Worm (Caenorhabditis elegans) whole organism, young adult: ENCODE measurements around the gene bli-6.
"Not testable (repeated sequence)": the region's sequence is repeated elsewhere in the genome, so short reads cannot be mapped to it uniquely, and the experiment has no call there.

Source experiments
- B0035.1 ChIP-seq: sonication (generic microtip); optimal IDR thresholded peaks from 2 replicates; lab custom pipeline; 2016; ENCODE audit warnings: missing genetic modification characterization, mild to moderate bottlenecking, missing compliant biosample characterization, missing genotype, missing genetic modification reagents
- B0336.3 ChIP-seq: fragments of 200-800 bp; sonication (Bioruptor generic); IDR thresholded peaks from 2 replicates; pipeline ENCODE4 v1.3.6; 2022; ENCODE audit warnings: missing genetic modification characterization, missing compliant biosample characterization
- F33H1.4 ChIP-seq: fragments of 200-800 bp; sonication (Bioruptor generic); IDR thresholded peaks from 2 replicates; pipeline ENCODE4 v1.3.6; 2022; ENCODE audit warnings: missing genetic modification reagents, missing genetic modification characterization, missing compliant biosample characterization
- F52B5.7 ChIP-seq: sonication (generic microtip); optimal IDR thresholded peaks from 2 replicates; lab custom pipeline; 2016; ENCODE audit warnings: mild to moderate bottlenecking, missing genetic modification characterization, missing compliant biosample characterization
- F55B11.4 ChIP-seq: sonication (generic microtip); optimal IDR thresholded peaks from 2 replicates; lab custom pipeline; 2016; ENCODE audit warnings: missing compliant biosample characterization, missing genetic modification characterization, borderline replicate concordance; ENCODE audit not compliant: insufficient read depth
- T26A5.8 ChIP-seq: sonication (generic microtip); optimal IDR thresholded peaks from 2 replicates; lab custom pipeline; 2016; ENCODE audit warnings: missing genetic modification characterization, missing compliant biosample characterization
- Y53F4B.3 ChIP-seq: fragments of 200-800 bp; sonication (Bioruptor generic); IDR thresholded peaks from 2 replicates; pipeline ENCODE4 v1.3.6; 2022; ENCODE audit warnings: missing genetic modification reagents, missing genetic modification characterization, missing compliant biosample characterization
- Y67H2A.10 ChIP-seq: fragments of 200-800 bp; sonication (Bioruptor generic); conservative IDR thresholded peaks from 2 replicates; pipeline ENCODE4 v1.3.6; 2022; ENCODE audit warnings: missing genetic modification reagents, missing genetic modification characterization, missing compliant biosample characterization
- Y95B8A.8 ChIP-seq: fragments of 200-800 bp; sonication (Bioruptor generic); IDR thresholded peaks from 2 replicates; pipeline ENCODE4 v1.3.6; 2022; ENCODE audit warnings: missing genetic modification reagents, missing genetic modification characterization, missing compliant biosample characterization
- atf-7 ChIP-seq: sonication (generic microtip); optimal IDR thresholded peaks from 2 replicates; lab custom pipeline; 2017; ENCODE audit warnings: mild to moderate bottlenecking, missing genetic modification characterization, missing compliant biosample characterization
- attf-3 ChIP-seq: fragments of 200-800 bp; sonication (Bioruptor generic); conservative IDR thresholded peaks from 2 replicates; pipeline ENCODE4 v1.3.6; 2022; ENCODE audit warnings: missing genetic modification reagents, missing genetic modification characterization, missing compliant biosample characterization
- ceh-100 ChIP-seq: fragments of 200-800 bp; sonication (Bioruptor generic); IDR thresholded peaks from 2 replicates; pipeline ENCODE4 v1.3.6; 2022; ENCODE audit warnings: missing genetic modification reagents, missing genetic modification characterization, missing compliant biosample characterization
- dpl-1 ChIP-seq: fragments of 150-350 bp; optimal IDR thresholded peaks from 2 replicates; lab custom pipeline; 2014; ENCODE audit warnings: missing biosample characterization, missing genetic modification reagents, missing genetic modification characterization
- efl-1 ChIP-seq: fragments of 150-350 bp; optimal IDR thresholded peaks from 2 replicates; lab custom pipeline; 2014; ENCODE audit warnings: missing biosample characterization, missing genetic modification reagents, missing genetic modification characterization
- egrh-3 ChIP-seq: fragments of 200-800 bp; sonication (Bioruptor generic); IDR thresholded peaks from 2 replicates; pipeline ENCODE4 v1.3.6; 2022; ENCODE audit warnings: missing genetic modification reagents, missing genetic modification characterization, missing compliant biosample characterization
- fkh-3 ChIP-seq: sonication (generic microtip); optimal IDR thresholded peaks from 2 replicates; lab custom pipeline; 2016; ENCODE audit warnings: mild to moderate bottlenecking, missing genetic modification characterization, missing compliant biosample characterization
- him-1 ChIP-seq: sonication (generic microtip); optimal IDR thresholded peaks from 2 replicates; lab custom pipeline; 2016; ENCODE audit warnings: missing genotype, missing genetic modification reagents, missing genetic modification characterization, missing compliant biosample characterization
- hlh-12 ChIP-seq: sonication (generic microtip); optimal IDR thresholded peaks from 2 replicates; lab custom pipeline; 2016; ENCODE audit warnings: missing genetic modification characterization, missing compliant biosample characterization
- lin-26 ChIP-seq: fragments of 200-800 bp; sonication (Bioruptor generic); IDR thresholded peaks from 2 replicates; pipeline ENCODE4 v1.3.6; 2022; ENCODE audit warnings: missing genetic modification reagents, missing genetic modification characterization, missing compliant biosample characterization
- lsl-1 ChIP-seq: fragments of 200-800 bp; sonication (Bioruptor generic); optimal IDR thresholded peaks from 2 replicates; lab custom pipeline; 2018; ENCODE audit warnings: mild to moderate bottlenecking, missing genetic modification characterization, moderate library complexity, missing compliant biosample characterization
- madf-10 ChIP-seq: sonication (generic microtip); optimal IDR thresholded peaks from 2 replicates; lab custom pipeline; 2016; ENCODE audit warnings: mild to moderate bottlenecking, missing genetic modification characterization, missing compliant biosample characterization
- madf-6 ChIP-seq: fragments of 200-800 bp; sonication (Bioruptor generic); IDR thresholded peaks from 2 replicates; pipeline ENCODE4 v1.3.6; 2022; ENCODE audit warnings: missing genetic modification reagents, missing genetic modification characterization, missing compliant biosample characterization
- madf-8 ChIP-seq: fragments of 200-800 bp; sonication (Bioruptor generic); conservative IDR thresholded peaks from 2 replicates; pipeline ENCODE4 v1.3.6; 2022; ENCODE audit warnings: missing genetic modification reagents, missing genetic modification characterization, missing compliant biosample characterization
- mes-4 ChIP-seq: sonication (generic microtip); optimal IDR thresholded peaks from 2 replicates; lab custom pipeline; 2016; ENCODE audit warnings: missing genotype, missing genetic modification characterization, missing compliant biosample characterization
- nfya-2 ChIP-seq: fragments of 200-800 bp; sonication (Bioruptor generic); IDR thresholded peaks from 2 replicates; pipeline ENCODE4 v1.3.6; 2022; ENCODE audit warnings: missing genetic modification reagents, missing genetic modification characterization, missing compliant biosample characterization
- nhr-120 ChIP-seq: fragments of 200-800 bp; sonication (Bioruptor generic); IDR thresholded peaks from 2 replicates; pipeline ENCODE4 v1.3.6; 2022; ENCODE audit warnings: missing genetic modification characterization, missing compliant biosample characterization
- pha-4 ChIP-seq: fragments of 150-350 bp; sonication (generic microtip); optimal IDR thresholded peaks from 2 replicates; lab custom pipeline; 2014; ENCODE audit warnings: missing biosample characterization, missing genetic modification reagents, missing genetic modification characterization
- repo-1 ChIP-seq: sonication (generic microtip); optimal IDR thresholded peaks from 2 replicates; lab custom pipeline; 2017; ENCODE audit warnings: mild to moderate bottlenecking, missing genetic modification characterization, missing compliant biosample characterization
- snpc-3.4 ChIP-seq: sonication (generic microtip); optimal IDR thresholded peaks from 2 replicates; lab custom pipeline; 2017; ENCODE audit warnings: missing genetic modification characterization, mild to moderate bottlenecking, missing compliant biosample characterization, antibody characterized with exemption, moderate library complexity, missing genotype, missing genetic modification reagents
- snpc-4 ChIP-seq, 5 experiments: fragments of 150-350 bp in 1 of 5; sonication (generic microtip) in 4 of 5; optimal IDR thresholded peaks; 2 replicates each; lab custom pipeline; 2014 to 2018; ENCODE audit warnings: missing genetic modification characterization in 5 of 5, missing biosample characterization in 3 of 5, antibody characterized with exemption in 2 of 5, mild to moderate bottlenecking in 2 of 5, missing compliant biosample characterization in 2 of 5, missing genotype in 2 of 5, moderate library complexity in 2 of 5, missing genetic modification reagents in 1 of 5
- xnd-1 ChIP-seq: sonication (generic microtip); optimal IDR thresholded peaks from 2 replicates; lab custom pipeline; 2016; ENCODE audit warnings: missing genotype, missing genetic modification reagents, missing genetic modification characterization, missing compliant biosample characterization
- ztf-22 ChIP-seq: fragments of 200-800 bp; sonication (Bioruptor generic); optimal IDR thresholded peaks from 2 replicates; lab custom pipeline; 2018; ENCODE audit warnings: mild to moderate bottlenecking, missing genetic modification characterization, moderate library complexity, missing compliant biosample characterization
- ztf-28 ChIP-seq: fragments of 200-800 bp; sonication (Bioruptor generic); IDR thresholded peaks from 2 replicates; pipeline ENCODE4 v1.3.6; 2022; ENCODE audit warnings: missing genetic modification reagents, missing genetic modification characterization, missing compliant biosample characterization

The bli-6 gene

ce11 chrIV:6337353-6337752 is 39.5 kb upstream of the bli-6 start, which contains the start of gene ipla-6:
ipla-6 (plus strand) TSS chrIV:6337653.
- TF ChIP-seq pha-4 (no peak), ztf-22 (GFP tag; lab: Kevin White, UChicago) (no peak), attf-3 (GFP tag; lab: Robert Waterston, UW) (no peak), nhr-120 (GFP tag; lab: Robert Waterston, UW) (no peak), B0035.1 (no peak), lin-26 (GFP tag; lab: Robert Waterston, UW) (no peak), xnd-1 (tag; lab: Kevin White, UChicago) (no peak), egrh-3 (no peak), repo-1 (no peak), hlh-12 (tag; lab: Kevin White, UChicago) (no peak), ztf-28 (GFP tag; lab: Robert Waterston, UW) (no peak)

DNA sequence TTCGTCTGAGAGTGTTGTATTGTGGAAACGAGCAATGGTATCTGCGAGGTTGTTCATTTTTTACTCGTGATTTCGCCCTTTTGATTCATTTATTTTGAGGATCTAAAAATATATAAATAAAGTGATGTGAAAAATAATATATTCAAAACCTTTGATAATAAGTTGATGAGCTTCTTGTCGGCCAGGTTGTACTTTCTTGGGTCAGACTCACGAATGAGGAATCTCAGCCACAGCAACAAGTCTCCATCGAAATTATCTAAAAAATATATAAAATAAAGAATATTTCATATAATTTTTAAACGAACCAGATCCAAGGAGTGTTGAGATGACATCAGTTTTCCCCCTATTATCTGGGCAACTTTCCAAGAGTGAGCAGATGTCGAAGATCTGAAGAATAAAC is 34.4 kb upstream of the bli-6 start, which contains the start of gene Y73B6BL.288:
TSS of gene Y73B6BL.288 (minus strand) at position 101 of the 400 bp plus-strand sequence.
- no peak for TF ChIP-seq Y95B8A.8 (GFP tag; lab: Robert Waterston, UW)
- no peak for TF ChIP-seq nfya-2 (GFP tag; lab: Robert Waterston, UW)
- no peak for TF ChIP-seq Y53F4B.3
- no peak for TF ChIP-seq F55B11.4 (tag; lab: Kevin White, UChicago)
- TF ChIP-seq atf-7, result no peak
- TF ChIP-seq fkh-3 (tag; lab: Kevin White, UChicago), result no peak
- TF ChIP-seq T26A5.8, result no peak
- TF ChIP-seq dpl-1 (GFP tag; lab: Kevin White, UChicago), result no peak
- no peak for TF ChIP-seq him-1 (tag; lab: Kevin White, UChicago)
- no peak for TF ChIP-seq F52B5.7
- no peak for TF ChIP-seq ceh-100
- TF ChIP-seq Y67H2A.10 (GFP tag; lab: Robert Waterston, UW), result no peak
- no peak for TF ChIP-seq snpc-3.4 (tag; lab: Kevin White, UChicago)
- TF ChIP-seq ztf-22 (GFP tag; lab: Kevin White, UChicago), result no peak

DNA sequence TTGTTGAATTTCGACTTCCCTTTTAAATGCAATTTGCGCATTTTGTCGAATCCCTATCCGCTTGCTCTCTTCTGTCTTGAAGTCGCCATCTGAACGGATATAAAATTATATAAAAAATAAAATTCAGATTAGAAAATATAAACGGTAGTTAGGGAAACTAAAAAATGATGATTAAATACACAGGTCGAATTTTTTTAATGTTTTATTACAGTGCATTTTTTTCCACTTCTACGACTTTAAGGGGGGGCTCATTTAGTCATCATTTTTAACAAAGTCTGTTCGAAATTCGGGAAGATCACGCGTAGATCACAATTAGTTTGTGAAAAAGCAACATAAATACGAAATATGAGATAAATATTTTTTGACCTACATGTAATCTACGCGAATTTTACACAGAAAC is 34.0 kb upstream of the bli-6 start, which contains the start of gene Y73B6BL.14:
TSS of gene Y73B6BL.14 (minus strand) at position 101 of the 400 bp plus-strand sequence.
- TF ChIP-seq efl-1 (GFP tag; lab: Kevin White, UChicago) (peak; percentile 46), madf-10 (no peak)

DNA sequence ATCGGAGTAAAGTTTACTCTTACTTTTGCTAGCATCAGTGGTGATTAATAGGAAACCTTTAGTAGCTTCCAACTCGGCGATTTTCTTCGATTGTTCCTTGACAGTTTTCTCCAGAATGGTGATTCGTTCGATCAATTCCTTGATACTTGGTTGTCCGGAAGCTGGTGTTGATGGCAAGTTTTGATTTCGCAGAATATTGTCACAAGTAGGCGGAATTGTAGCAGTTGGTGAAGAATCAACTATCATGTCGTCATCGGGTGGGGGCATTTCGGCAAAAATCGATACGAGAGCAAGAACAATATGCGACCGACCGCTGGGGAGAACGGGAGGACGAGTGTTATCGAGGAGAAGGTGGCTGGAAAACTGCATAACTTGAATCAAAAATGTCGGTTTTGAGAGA is 29.7 kb upstream of the bli-6 start, which contains the start of gene Y73B6BL.289:
TSS of gene Y73B6BL.289 (plus strand) at position 301 of the 400 bp plus-strand sequence.
- not testable (repeated sequence) for TF ChIP-seq mes-4 (tag; lab: Kevin White, UChicago); B0336.3 (GFP tag; lab: Robert Waterston, UW); xnd-1 (tag; lab: Kevin White, UChicago)

- TF ChIP-seq xnd-1 (tag; lab: Kevin White, UChicago), result peak; percentile 62
- peak; percentile 69 for TF ChIP-seq lsl-1 (GFP tag; lab: Kevin White, UChicago)
- peak; percentile 80 for TF ChIP-seq F33H1.4
- TF ChIP-seq madf-8, result 0 out of 2 replicates have a peak, but pooled peaks have one; percentile 28
- not testable (repeated sequence) for TF ChIP-seq snpc-4 (GFP tag; optimal IDR thresholded peaks at IDR 0.05; lab: Kevin White, UChicago)
- TF ChIP-seq snpc-4 (tag; optimal IDR thresholded peaks at IDR 0.05; lab: Kevin White, UChicago), result peak in 1 of 4 experiments; percentile 61
- TF ChIP-seq madf-6 (GFP tag; lab: Robert Waterston, UW), result peak; percentile 67
Observed at ce11 chrIV:6347822-6348221, 29.0 kb upstream of the bli-6 start.
